Fruit fly (Drosophila melanogaster) Kc167 (cell line): ENCODE data around the gene Ski6.

Experiments
- Myc ChIP-seq: fragments of >200 bp; optimal IDR thresholded peaks from 2 replicates; lab custom pipeline; 2017; ENCODE audit warnings: missing external identifiers
- Sin3A ChIP-seq: fragments of >200 bp; optimal IDR thresholded peaks from 2 replicates; lab custom pipeline; 2018; ENCODE audit warnings: missing external identifiers
- h ChIP-seq: fragments of >200 bp; optimal IDR thresholded peaks from 3 replicates; lab custom pipeline; 2018; ENCODE audit warnings: missing external identifiers
- insv ChIP-seq: fragments of >200 bp; optimal IDR thresholded peaks from 3 replicates; lab custom pipeline; 2018; ENCODE audit warnings: missing external identifiers
- psq ChIP-seq: fragments of >200 bp; optimal IDR thresholded peaks from 2 replicates; lab custom pipeline; 2017; ENCODE audit warnings: missing external identifiers

DNA sequence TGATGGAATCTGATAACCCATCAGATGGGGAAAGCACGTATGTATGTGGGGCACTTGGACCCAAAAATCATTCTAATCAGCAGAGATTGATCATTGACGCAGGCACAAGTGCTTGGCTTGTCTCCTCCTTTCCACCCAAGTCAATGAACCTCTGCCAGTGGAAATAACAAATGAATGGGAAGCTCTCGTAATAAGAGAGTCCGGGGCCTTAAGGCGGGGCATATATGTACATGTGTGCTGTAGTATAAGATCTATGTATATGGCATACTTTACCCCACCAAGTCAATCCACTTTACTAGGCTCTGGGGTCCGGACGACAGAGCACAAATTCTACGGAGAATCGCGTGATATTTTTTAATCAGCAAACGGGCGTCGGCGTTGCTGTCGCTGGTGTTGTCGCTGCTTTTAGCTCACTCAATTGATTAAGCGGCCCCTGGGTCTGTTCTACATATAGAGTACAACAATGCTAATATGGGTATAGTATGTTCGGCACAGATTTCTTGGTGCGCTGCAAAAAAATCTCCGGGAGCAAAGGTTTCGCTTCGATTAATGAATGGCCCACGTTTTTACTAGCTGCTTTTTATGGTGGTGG, 16.1 kb downstream of the Ski6 start:
- TF ChIP-seq psq (lab: Kevin White, UChicago) (no peak), Sin3A (lab: Kevin White, UChicago) (no peak), Myc (lab: Kevin White, UChicago) (no peak), h (lab: Kevin White, UChicago) (no peak), insv (lab: Kevin White, UChicago) (no peak)
